Fruit fly (Drosophila melanogaster) whole organism, embryonic: ENCODE results near the gene Bace.

Experiments
- Abd-B ChIP-seq: fragments of 200-800 bp; sonication (Bioruptor generic); optimal IDR thresholded peaks from 2 replicates; lab custom pipeline; 2018; ENCODE audit warnings: missing biosample characterization, mild to moderate bottlenecking, missing genetic modification characterization, moderate library complexity
- CG11093 ChIP-seq: fragments of 200-800 bp; sonication (Bioruptor generic); IDR thresholded peaks from 3 replicates; pipeline ENCODE4 v1.3.6; 2022; ENCODE audit warnings: missing biosample characterization, missing genetic modification characterization
- CG11695 ChIP-seq: fragments of 200-800 bp; sonication (Bioruptor generic); IDR thresholded peaks from 3 replicates; pipeline ENCODE4 v1.3.6; 2022; ENCODE audit warnings: missing biosample characterization, missing genetic modification characterization
- CG13894 ChIP-seq: fragments of 200-800 bp; sonication (Bioruptor generic); optimal IDR thresholded peaks from 3 replicates; lab custom pipeline; 2018; ENCODE audit warnings: missing biosample characterization, mild to moderate bottlenecking, missing genetic modification characterization, moderate library complexity
- CG15073 ChIP-seq: fragments of 200-800 bp; sonication (Bioruptor generic); optimal IDR thresholded peaks from 2 replicates; lab custom pipeline; 2016; ENCODE audit warnings: missing biosample characterization, missing genetic modification characterization
- CG17186 ChIP-seq: fragments of 200-800 bp; sonication (Bioruptor generic); optimal IDR thresholded peaks from 3 replicates; lab custom pipeline; 2017; ENCODE audit warnings: missing biosample characterization, missing genetic modification reagents, missing genetic modification characterization
- CG17359 ChIP-seq: fragments of 200-800 bp; sonication (Bioruptor generic); optimal IDR thresholded peaks from 3 replicates; lab custom pipeline; 2018; ENCODE audit warnings: missing biosample characterization, mild to moderate bottlenecking, missing genetic modification characterization, moderate library complexity
- CG17361 ChIP-seq: fragments of 200-800 bp; sonication (Bioruptor generic); IDR thresholded peaks from 3 replicates; pipeline ENCODE4 v1.3.6; 2022; ENCODE audit warnings: missing biosample characterization, missing genetic modification characterization
- CG2116 ChIP-seq: fragments of 200-800 bp; sonication (Bioruptor generic); optimal IDR thresholded peaks from 3 replicates; lab custom pipeline; 2018; ENCODE audit warnings: missing biosample characterization, mild to moderate bottlenecking, missing genetic modification characterization
- CG2889 ChIP-seq: fragments of 200-800 bp; sonication (Bioruptor generic); IDR thresholded peaks from 3 replicates; pipeline ENCODE4 v1.3.6; 2022; ENCODE audit warnings: missing biosample characterization, missing genetic modification characterization
- CG31441 ChIP-seq: fragments of 200-800 bp; sonication (Bioruptor generic); IDR thresholded peaks from 2 replicates; pipeline ENCODE4 v1.3.6; 2022; ENCODE audit warnings: missing biosample characterization, missing genetic modification characterization
- CG3726 ChIP-seq: fragments of 200-800 bp; sonication (Bioruptor generic); IDR thresholded peaks from 3 replicates; pipeline ENCODE4, ENCODE4 v1.3.6; 2022; ENCODE audit warnings: missing biosample characterization, missing genetic modification characterization
- CG4820 ChIP-seq: fragments of 200-800 bp; sonication (Bioruptor generic); optimal IDR thresholded peaks from 3 replicates; lab custom pipeline; 2016; ENCODE audit warnings: missing biosample characterization, missing genetic modification characterization
- CG7372 ChIP-seq: fragments of 200-800 bp; sonication (Bioruptor generic); IDR thresholded peaks from 2 replicates; pipeline ENCODE4 v1.3.6; 2022; ENCODE audit warnings: missing biosample characterization, missing genetic modification characterization
- CHES-1-like ChIP-seq: fragments of 200-800 bp; sonication (Bioruptor generic); optimal IDR thresholded peaks from 2 replicates; lab custom pipeline; 2016; ENCODE audit warnings: missing biosample characterization, missing genetic modification characterization
- Camta ChIP-seq: fragments of 200-800 bp; sonication (Bioruptor generic); optimal IDR thresholded peaks from 2 replicates; lab custom pipeline; 2016; ENCODE audit warnings: missing biosample characterization, missing genetic modification characterization
- Deaf1 ChIP-seq: fragments of 200-800 bp; optimal IDR thresholded peaks from 3 replicates; lab custom pipeline; 2019; ENCODE audit warnings: missing biosample characterization, mild to moderate bottlenecking, missing genetic modification characterization, moderate library complexity
- HmgD ChIP-seq: fragments of 200-800 bp; sonication (Bioruptor generic); optimal IDR thresholded peaks from 3 replicates; lab custom pipeline; 2016; ENCODE audit warnings: missing biosample characterization, missing genetic modification characterization
- Hmr ChIP-seq: fragments of 200-800 bp; sonication (Bioruptor generic); optimal IDR thresholded peaks from 3 replicates; lab custom pipeline; 2017; ENCODE audit warnings: mild to moderate bottlenecking, missing biosample characterization, missing genetic modification reagents, missing genetic modification characterization
- Hr51 ChIP-seq, 2 experiments: fragments of 200-800 bp; sonication (Bioruptor generic); optimal IDR thresholded peaks; 2 replicates in 1 of 2; 3 replicates in 1 of 2; lab custom pipeline; 2016 to 2018; ENCODE audit warnings: missing biosample characterization in 2 of 2, missing genetic modification characterization in 2 of 2, mild to moderate bottlenecking in 1 of 2, moderate library complexity in 1 of 2
- MTF-1 ChIP-seq: fragments of 200-800 bp; sonication (Bioruptor generic); optimal IDR thresholded peaks from 2 replicates; lab custom pipeline; 2018; ENCODE audit warnings: missing biosample characterization, mild to moderate bottlenecking, missing genetic modification characterization, borderline replicate concordance
- Mrtf ChIP-seq: fragments of 200-800 bp; sonication (Bioruptor generic); IDR thresholded peaks from 3 replicates; pipeline ENCODE4 v1.3.6; 2022; ENCODE audit warnings: missing biosample characterization, missing genetic modification characterization
- Nf-YB ChIP-seq: fragments of 200-800 bp; sonication (Bioruptor generic); optimal IDR thresholded peaks from 3 replicates; lab custom pipeline; 2019; ENCODE audit warnings: missing biosample characterization, mild to moderate bottlenecking, missing genetic modification characterization, moderate library complexity
- Spps ChIP-seq: fragments of 200-800 bp; sonication (Bioruptor generic); optimal IDR thresholded peaks from 2 replicates; lab custom pipeline; 2018; ENCODE audit warnings: missing biosample characterization, mild to moderate bottlenecking, missing genetic modification characterization
- Stat92E ChIP-seq, 3 experiments: fragments of >200 bp in 2 of 3; fragments of 200-800 bp in 1 of 3; sonication (Bioruptor generic) in 1 of 3; optimal IDR thresholded peaks; 2 replicates each; lab custom pipeline; 2017 to 2019; ENCODE audit warnings: missing biosample characterization in 3 of 3, missing genetic modification characterization in 3 of 3, mild to moderate bottlenecking in 1 of 3, moderate library complexity in 1 of 3
- TFAM ChIP-seq: fragments of 200-800 bp; sonication (Bioruptor generic); optimal IDR thresholded peaks from 2 replicates; lab custom pipeline; 2017; ENCODE audit warnings: missing biosample characterization, missing genetic modification characterization, inconsistent platforms
- abd-A ChIP-seq: fragments of 200-800 bp; sonication (Bioruptor generic); optimal IDR thresholded peaks from 3 replicates; lab custom pipeline; 2019; ENCODE audit warnings: missing biosample characterization, mild to moderate bottlenecking, missing genetic modification characterization, moderate library complexity
- al ChIP-seq: fragments of 200-800 bp; sonication (Bioruptor generic); IDR thresholded peaks from 2 replicates; pipeline ENCODE4 v1.3.6; 2022; ENCODE audit warnings: missing biosample characterization, missing genetic modification characterization
- aop ChIP-seq: fragments of 200-800 bp; sonication (Bioruptor generic); IDR thresholded peaks from 2 replicates; pipeline ENCODE4 v1.3.6; 2022; ENCODE audit warnings: missing biosample characterization, missing genetic modification characterization
- bcd ChIP-seq: fragments of 200-800 bp; sonication (Bioruptor generic); optimal IDR thresholded peaks from 2 replicates; lab custom pipeline; 2017; ENCODE audit warnings: missing biosample characterization, mild to moderate bottlenecking, missing genetic modification characterization
- cg ChIP-seq: fragments of 200-800 bp; sonication (Bioruptor generic); optimal IDR thresholded peaks from 3 replicates; lab custom pipeline; 2019; ENCODE audit warnings: missing biosample characterization, mild to moderate bottlenecking, missing genetic modification characterization, moderate library complexity
- chif ChIP-seq, 2 experiments: fragments of 200-800 bp; sonication (Bioruptor generic); optimal IDR thresholded peaks; 3 replicates each; lab custom pipeline; 2016; ENCODE audit warnings: missing biosample characterization in 2 of 2, missing genetic modification characterization in 2 of 2
- corto ChIP-seq: fragments of 200-800 bp; sonication (Bioruptor generic); optimal IDR thresholded peaks from 2 replicates; lab custom pipeline; 2016; ENCODE audit warnings: missing biosample characterization, mild to moderate bottlenecking, missing genetic modification characterization, moderate library complexity
- crp ChIP-seq, 2 experiments: fragments of 200-800 bp; sonication (Bioruptor generic); optimal IDR thresholded peaks; 2 replicates in 1 of 2; 3 replicates in 1 of 2; lab custom pipeline; 2017; ENCODE audit warnings: missing biosample characterization in 2 of 2, missing genetic modification characterization in 2 of 2, mild to moderate bottlenecking in 1 of 2, moderate library complexity in 1 of 2
- dmrt11E ChIP-seq: fragments of 200-800 bp; sonication (Bioruptor generic); optimal IDR thresholded peaks from 3 replicates; lab custom pipeline; 2018; ENCODE audit warnings: missing biosample characterization, mild to moderate bottlenecking, missing genetic modification characterization, moderate library complexity
- fu2 ChIP-seq: fragments of 200-800 bp; sonication (Bioruptor generic); optimal IDR thresholded peaks from 2 replicates; lab custom pipeline; 2016; ENCODE audit warnings: missing biosample characterization, missing genetic modification characterization
- gro ChIP-seq: fragments of 200-800 bp; sonication (Bioruptor generic); optimal IDR thresholded peaks from 2 replicates; lab custom pipeline; 2016; ENCODE audit warnings: missing biosample characterization, missing genetic modification characterization
- hbn ChIP-seq: fragments of 200-800 bp; sonication (Bioruptor generic); IDR thresholded peaks from 2 replicates; pipeline ENCODE4 v1.3.6; 2022; ENCODE audit warnings: missing biosample characterization, missing genetic modification characterization; ENCODE audit not compliant: partially characterized antibody
- jigr1 ChIP-seq: fragments of 200-800 bp; sonication (Bioruptor generic); IDR thresholded peaks from 3 replicates; pipeline ENCODE4 v1.3.6; 2022; ENCODE audit warnings: missing biosample characterization, missing genetic modification characterization
- lbe ChIP-seq: fragments of 200-800 bp; sonication (Bioruptor generic); optimal IDR thresholded peaks from 2 replicates; lab custom pipeline; 2016; ENCODE audit warnings: missing biosample characterization, mild to moderate bottlenecking, missing genetic modification characterization
- lmd ChIP-seq: fragments of 200-800 bp; sonication (Bioruptor generic); IDR thresholded peaks from 2 replicates; pipeline ENCODE4 v1.3.6; 2022; ENCODE audit warnings: missing biosample characterization, missing genetic modification characterization
- mam ChIP-seq: fragments of 200-800 bp; sonication (Bioruptor generic); optimal IDR thresholded peaks from 3 replicates; lab custom pipeline; 2016; ENCODE audit warnings: missing biosample characterization, missing genetic modification characterization
- phol ChIP-seq: fragments of 200-800 bp; sonication (Bioruptor generic); optimal IDR thresholded peaks from 3 replicates; lab custom pipeline; 2018; ENCODE audit warnings: missing biosample characterization, mild to moderate bottlenecking, missing genetic modification characterization, moderate library complexity
- run ChIP-seq: fragments of 200-800 bp; sonication (Bioruptor generic); optimal IDR thresholded peaks from 3 replicates; lab custom pipeline; 2018; ENCODE audit warnings: missing biosample characterization, mild to moderate bottlenecking, missing genetic modification characterization
- sima ChIP-seq: fragments of 200-800 bp; sonication (Bioruptor generic); optimal IDR thresholded peaks from 2 replicates; lab custom pipeline; 2016; ENCODE audit warnings: missing biosample characterization, missing genetic modification characterization
- tap ChIP-seq: fragments of 200-800 bp; optimal IDR thresholded peaks from 3 replicates; lab custom pipeline; 2019; ENCODE audit warnings: missing biosample characterization, mild to moderate bottlenecking, missing genetic modification characterization, moderate library complexity
- vfl ChIP-seq: fragments of 200-800 bp; sonication (Bioruptor generic); optimal IDR thresholded peaks from 2 replicates; lab custom pipeline; 2016; ENCODE audit warnings: missing biosample characterization, missing genetic modification characterization

Gene Bace

DNA sequence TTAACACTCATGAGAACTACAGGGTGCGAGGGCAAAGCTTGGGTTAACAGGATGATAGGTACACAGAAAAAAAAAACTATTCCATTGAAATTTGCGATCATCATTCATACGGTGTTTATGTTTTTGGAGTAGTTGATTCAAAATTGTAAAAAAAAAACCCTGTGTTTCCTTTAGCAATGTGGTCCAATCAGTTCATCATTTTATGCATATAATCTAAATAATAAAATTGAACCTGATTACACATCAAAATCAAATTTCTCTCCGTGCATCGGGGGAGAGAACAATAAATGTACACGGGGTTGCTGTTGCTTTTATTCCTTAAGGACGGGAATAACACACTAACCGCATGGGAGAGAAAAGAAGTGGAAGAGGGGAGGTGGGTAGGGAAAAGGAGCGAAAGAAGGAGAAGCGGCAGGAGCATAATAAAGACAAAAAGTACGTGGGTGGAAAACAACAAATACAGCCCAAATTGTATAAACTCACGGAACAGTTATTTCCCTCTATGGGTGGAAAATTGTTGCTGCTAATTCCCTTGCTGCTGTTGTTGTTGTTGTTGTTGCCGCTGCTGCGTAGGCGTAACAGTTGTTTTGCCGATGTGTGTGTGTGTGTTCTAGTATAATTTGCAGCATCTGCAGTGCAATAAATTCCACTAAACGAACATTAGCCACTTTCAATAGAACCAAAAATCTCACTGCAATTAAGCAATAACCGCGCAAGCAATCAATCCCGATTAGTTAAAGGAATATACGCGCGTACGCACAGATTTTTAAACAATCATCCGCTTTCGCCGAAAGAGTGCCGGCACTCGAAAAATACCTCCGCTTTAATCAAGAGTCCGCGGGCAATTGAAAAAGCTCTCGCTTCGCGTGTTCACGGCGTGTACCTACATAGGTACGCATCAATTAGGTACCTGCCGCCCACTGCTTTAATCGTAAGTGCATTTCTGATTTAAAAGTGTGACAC lies 32.7 kb downstream of the Bace start, which contains the start of gene Agpat2 (continued):
- TF ChIP-seq bcd (GFP tag; lab: Kevin White, UChicago) (peak; percentile 83), Abd-B (peak; percentile 71), CG3726 (GFP tag; lab: Robert Waterston, UW) (peak; percentile 78; the same call in 2 of the 3 replicates), Camta (GFP tag; lab: Kevin White, UChicago) (peak; percentile 79), CG17186 (GFP tag; lab: Kevin White, UChicago) (peak; percentile 30), CG17359 (peak; percentile 90), hbn (GFP tag; lab: Robert Waterston, UW) (no peak), lbe (peak; percentile 53), corto (GFP tag; lab: Kevin White, UChicago) (peak; percentile 64), CG15073 (peak; percentile 21), cg (GFP tag; lab: Kevin White, UChicago) (peak; percentile 23), Spps (tag; lab: Kevin White, UChicago) (peak; percentile 74), crp (GFP tag; optimal IDR thresholded peaks at IDR 0.05; lab: Kevin White, UChicago) (peak in 1 of 2 experiments; percentile 38), mam (GFP tag; lab: Kevin White, UChicago) (peak; percentile 80), TFAM (peak; percentile 19), Deaf1 (tag; lab: Kevin White, UChicago) (peak; percentile 42), Stat92E (GFP tag; optimal IDR thresholded peaks at IDR 0.05; lab: Kevin White, UChicago) (peak in 2 of 3 experiments; percentile 3 to 52), HmgD (GFP tag; lab: Kevin White, UChicago) (peak; percentile 20), CG2889 (GFP tag; lab: Robert Waterston, UW) (peak; percentile 41; the same call in 1 of the 3 replicates), jigr1 (GFP tag; lab: Robert Waterston, UW) (0 out of 3 replicates have a peak, but pooled peaks have one; percentile 30), CHES-1-like (GFP tag; lab: Kevin White, UChicago) (peak; percentile 58), chif (GFP tag; optimal IDR thresholded peaks at IDR 0.05; lab: Kevin White, UChicago) (peak; percentile 75 to 85), Mrtf (GFP tag; lab: Robert Waterston, UW) (peak; percentile 78; the same call in 2 of the 3 replicates), CG7372 (GFP tag; lab: Robert Waterston, UW) (peak; percentile 41; the same call in 1 of the 2 replicates), fu2 (GFP tag; lab: Kevin White, UChicago) (peak; percentile 72), CG11093 (GFP tag; lab: Robert Waterston, UW) (peak; percentile 45; the same call in 1 of the 3 replicates), MTF-1 (GFP tag; lab: Kevin White, UChicago) (peak; percentile 70), dmrt11E (peak; percentile 82), lmd (GFP tag; lab: Robert Waterston, UW) (peak; percentile 83), CG4820 (GFP tag; lab: Kevin White, UChicago) (peak; percentile 84), al (no peak), phol (tag; lab: Kevin White, UChicago) (peak; percentile 85), CG17361 (GFP tag; lab: Robert Waterston, UW) (peak; percentile 87), CG13894 (tag; lab: Kevin White, UChicago) (peak; percentile 78), tap (peak; percentile 77), CG11695 (GFP tag; lab: Robert Waterston, UW) (peak; percentile 78; the same call in 2 of the 3 replicates), abd-A (peak; percentile 83), Nf-YB (GFP tag; lab: Kevin White, UChicago) (peak; percentile 66), Hmr (GFP tag; lab: Kevin White, UChicago) (peak; percentile 87), aop (GFP tag; lab: Robert Waterston, UW) (peak; percentile 58; the same call in 1 of the 2 replicates), sima (GFP tag; lab: Kevin White, UChicago) (peak; percentile 22), CG31441 (peak; percentile 88), gro (GFP tag; lab: Kevin White, UChicago) (peak; percentile 69), Hr51 (GFP tag; optimal IDR thresholded peaks at IDR 0.05; lab: Kevin White, UChicago) (peak; percentile 66 to 89), run (tag; lab: Kevin White, UChicago) (peak; percentile 79), vfl (GFP tag; lab: Kevin White, UChicago) (peak; percentile 67), CG2116 (GFP tag; lab: Kevin White, UChicago) (peak; percentile 29)
